Fruit fly (Drosophila melanogaster): ENCODE measurements around the gene CG3708.

Gene CG3708

DNA sequence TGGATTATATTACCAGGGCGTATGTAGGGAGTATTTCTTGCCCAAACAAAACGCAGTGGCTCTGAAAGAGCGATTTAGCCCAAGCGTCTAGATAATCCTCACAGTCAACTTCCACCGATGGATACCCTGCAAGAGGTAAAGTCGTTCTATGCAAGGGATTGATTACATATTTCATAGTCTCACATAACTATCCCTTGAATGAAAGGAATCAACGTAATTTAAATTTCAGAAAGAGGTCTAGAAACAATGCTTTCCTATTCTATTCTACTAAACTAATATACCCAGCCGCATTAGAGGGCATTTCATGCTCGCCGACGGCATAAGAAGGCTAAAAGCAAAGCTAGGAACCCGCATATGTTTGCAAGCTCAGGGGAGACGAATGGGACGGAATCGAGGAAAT, 36.9 kb upstream of the CG3708 start (continued):
- TF ChIP-seq CG17328 (GFP tag; IDR thresholded peaks at IDR 0.05): no peak
- TF ChIP-seq esg (GFP tag; conservative IDR thresholded peaks at IDR 0.05): peak; percentile 24
- 0 out of 2 replicates have a peak, but pooled peaks have one; percentile 31 for TF ChIP-seq CG9215 (GFP tag; IDR thresholded peaks at IDR 0.05)
- no peak for TF ChIP-seq CG12236 (GFP tag; optimal IDR thresholded peaks at IDR 0.05)
- TF ChIP-seq HLH3B (GFP tag; IDR thresholded peaks at IDR 0.05): peak; percentile 59
- no peak for TF ChIP-seq crc (GFP tag; optimal IDR thresholded peaks at IDR 0.05)
- TF ChIP-seq CG15479 (GFP tag; optimal IDR thresholded peaks at IDR 0.05): no peak
- TF ChIP-seq CG7556 (GFP tag; optimal IDR thresholded peaks at IDR 0.05): peak; percentile 41
- TF ChIP-seq Nf-YC (tag; optimal IDR thresholded peaks at IDR 0.05): no peak
- TF ChIP-seq pum (GFP tag; optimal IDR thresholded peaks at IDR 0.05): no peak
- no peak for TF ChIP-seq bab2 (GFP tag; optimal IDR thresholded peaks at IDR 0.05)
- TF ChIP-seq B-H2 (GFP tag; optimal IDR thresholded peaks at IDR 0.05): no peak
- no peak for TF ChIP-seq inv (GFP tag; IDR thresholded peaks at IDR 0.05; ENCODE audit: partially characterized antibody)
- no peak for TF ChIP-seq h (optimal IDR thresholded peaks at IDR 0.05)
- no peak for TF ChIP-seq CG31365 (tag; optimal IDR thresholded peaks at IDR 0.05)
- TF ChIP-seq tll (GFP tag; optimal IDR thresholded peaks at IDR 0.05): no peak
- no peak for TF ChIP-seq hkb (optimal IDR thresholded peaks at IDR 0.05)
- 0 out of 2 replicates have a peak, but pooled peaks have one; percentile 24 for TF ChIP-seq hkb (GFP tag; IDR thresholded peaks at IDR 0.05)
- peak; percentile 29; the same call in 1 of the 2 replicates for TF ChIP-seq CG32532 (GFP tag; IDR thresholded peaks at IDR 0.05)
- TF ChIP-seq abd-A (tag; optimal IDR thresholded peaks at IDR 0.05): no peak
- TF ChIP-seq ham (GFP tag; IDR thresholded peaks at IDR 0.05): no peak
- peak; percentile 40; the same call in 1 of the 3 replicates for TF ChIP-seq Dbx (GFP tag; IDR thresholded peaks at IDR 0.05)
- no peak for TF ChIP-seq tap (tag; optimal IDR thresholded peaks at IDR 0.05)
- TF ChIP-seq tgo (GFP tag; IDR thresholded peaks at IDR 0.05): peak; percentile 28; the same call in 2 of the 3 replicates
- no peak for TF ChIP-seq CG2199 (GFP tag; IDR thresholded peaks at IDR 0.05)
- no peak for TF ChIP-seq trem (tag; optimal IDR thresholded peaks at IDR 0.05)
- TF ChIP-seq CG7372 (GFP tag; IDR thresholded peaks at IDR 0.05): no peak
- peak; percentile 68 for TF ChIP-seq CG2678 (tag; optimal IDR thresholded peaks at IDR 0.05)
- TF ChIP-seq CG17359 (tag; optimal IDR thresholded peaks at IDR 0.05): peak; percentile 56
- TF ChIP-seq PHDP (tag; optimal IDR thresholded peaks at IDR 0.05): peak; percentile 46
- TF ChIP-seq CG1233 (GFP tag; optimal IDR thresholded peaks at IDR 0.05): no peak
- peak in 1 of 2 experiments; percentile 2 for TF ChIP-seq dpn (GFP tag; optimal IDR thresholded peaks at IDR 0.05)
- no peak for TF ChIP-seq CG11093 (GFP tag; IDR thresholded peaks at IDR 0.05)
- TF ChIP-seq slbo (GFP tag; IDR thresholded peaks at IDR 0.05): peak; percentile 56
- no peak for TF ChIP-seq CG13123 (GFP tag; optimal IDR thresholded peaks at IDR 0.05)
- no peak for TF ChIP-seq CG11085 (GFP tag; IDR thresholded peaks at IDR 0.05)
- TF ChIP-seq ac (GFP tag; optimal IDR thresholded peaks at IDR 0.05): no peak
- TF ChIP-seq mam (GFP tag; optimal IDR thresholded peaks at IDR 0.05): peak; percentile 30
- no peak for TF ChIP-seq dan (GFP tag; IDR thresholded peaks at IDR 0.05)
- no peak for TF ChIP-seq nau (GFP tag; optimal IDR thresholded peaks at IDR 0.05)
- TF ChIP-seq Ada2b (GFP tag; IDR thresholded peaks at IDR 0.05): peak; percentile 47; the same call in 1 of the 2 replicates
- no peak for TF ChIP-seq sr (GFP tag; IDR thresholded peaks at IDR 0.05)
- TF ChIP-seq mld (GFP tag; IDR thresholded peaks at IDR 0.05; ENCODE audit: partially characterized antibody): no peak
- no peak for TF ChIP-seq prd (optimal IDR thresholded peaks at IDR 0.05)
- peak; percentile 52; the same call in 2 of the 3 replicates for TF ChIP-seq prd (GFP tag; IDR thresholded peaks at IDR 0.05)
- no peak for TF ChIP-seq CG3838 (GFP tag; optimal IDR thresholded peaks at IDR 0.05)
- peak; percentile 27 for TF ChIP-seq CG9817 (tag; optimal IDR thresholded peaks at IDR 0.05)
- TF ChIP-seq Mrtf (GFP tag; IDR thresholded peaks at IDR 0.05): no peak
- TF ChIP-seq CG18764 (GFP tag; optimal IDR thresholded peaks at IDR 0.05): no peak
- TF ChIP-seq CG8924 (tag; optimal IDR thresholded peaks at IDR 0.05): peak; percentile 37
- 0 out of 3 replicates have a peak, but pooled peaks have one; percentile 35 for TF ChIP-seq CG3726 (GFP tag; IDR thresholded peaks at IDR 0.05)
- TF ChIP-seq D19B (GFP tag; optimal IDR thresholded peaks at IDR 0.05): peak; percentile 40
- TF ChIP-seq org-1 (GFP tag; optimal IDR thresholded peaks at IDR 0.05): peak; percentile 36
